Worm (Caenorhabditis elegans): ENCODE results near the gene frpr-17.

DNA sequence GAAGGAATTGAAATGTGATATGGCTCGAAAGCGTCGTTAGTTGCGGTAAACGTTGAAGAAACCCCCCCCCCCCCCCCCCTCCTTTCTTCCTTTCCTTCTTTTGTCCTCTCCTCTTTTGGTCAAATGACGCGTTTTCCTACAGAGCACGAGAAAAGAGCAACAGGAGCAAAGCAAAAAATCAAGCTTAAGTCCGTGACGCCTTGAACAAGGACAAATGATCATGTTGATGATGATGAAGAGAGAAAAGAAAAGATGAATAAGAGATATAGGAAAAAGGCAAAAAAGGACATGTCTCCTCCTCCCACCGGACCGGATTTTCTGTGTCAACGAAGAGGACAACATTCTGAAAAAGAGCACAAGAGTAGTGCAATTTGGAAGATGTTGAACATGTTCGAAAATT is 46.3 kb upstream of the frpr-17 start:
- TF ChIP-seq F57C9.4 (tag; optimal IDR thresholded peaks at IDR 0.05): no peak
- no peak for TF ChIP-seq ama-1 (optimal IDR thresholded peaks at IDR 0.05)
- no peak for TF ChIP-seq ama-1 (GFP tag; optimal IDR thresholded peaks at IDR 0.05)
- no peak for TF ChIP-seq F33H1.4 (GFP tag; IDR thresholded peaks at IDR 0.05)
- no peak for TF ChIP-seq efl-1 (GFP tag; optimal IDR thresholded peaks at IDR 0.05)
- no peak for TF ChIP-seq athp-1 (tag; optimal IDR thresholded peaks at IDR 0.05)
- no peak for TF ChIP-seq unc-62 (GFP tag; optimal IDR thresholded peaks at IDR 0.05)

All from whole organism, young adult.